Fruit fly (Drosophila melanogaster) whole organism, prepupa: Measurements from ENCODE around the gene TfIIS.

ENCODE experiments used
- Blimp-1 ChIP-seq: fragments of 200-800 bp; sonication (Bioruptor generic); optimal IDR thresholded peaks from 3 replicates; lab custom pipeline; 2017; ENCODE audit warnings: missing biosample characterization, missing genetic modification characterization, mild to moderate bottlenecking, moderate library complexity, missing genetic modification reagents
- CG10669 ChIP-seq: fragments of 200-800 bp; sonication (Bioruptor generic); optimal IDR thresholded peaks from 3 replicates; lab custom pipeline; 2018; ENCODE audit warnings: missing biosample characterization, mild to moderate bottlenecking, missing genetic modification characterization, moderate library complexity
- CG6163 ChIP-seq: fragments of 200-800 bp; sonication (Bioruptor generic); IDR thresholded peaks from 3 replicates; pipeline ENCODE4 v1.3.6; 2022; ENCODE audit warnings: missing biosample characterization, missing genetic modification characterization
- CG6854 ChIP-seq: fragments of 200-800 bp; sonication (Bioruptor generic); optimal IDR thresholded peaks from 2 replicates; lab custom pipeline; 2017; ENCODE audit warnings: missing biosample characterization, mild to moderate bottlenecking, missing genetic modification characterization
- Gug ChIP-seq: fragments of 200-800 bp; sonication (Bioruptor generic); IDR thresholded peaks from 2 replicates; pipeline ENCODE4 v1.3.6; 2022; ENCODE audit warnings: missing biosample characterization, missing genetic modification characterization
- Hr39 ChIP-seq: fragments of 200-800 bp; sonication (Bioruptor generic); optimal IDR thresholded peaks from 2 replicates; lab custom pipeline; 2016; ENCODE audit warnings: missing biosample characterization, missing genetic modification characterization
- Lpt ChIP-seq: fragments of 200-800 bp; sonication (Bioruptor generic); optimal IDR thresholded peaks from 3 replicates; lab custom pipeline; 2016; ENCODE audit warnings: missing biosample characterization, missing genetic modification characterization
- Met ChIP-seq: fragments of 200-800 bp; sonication (Bioruptor generic); optimal IDR thresholded peaks from 3 replicates; lab custom pipeline; 2016; ENCODE audit warnings: missing biosample characterization, missing genetic modification characterization
- OdsH ChIP-seq: fragments of 200-800 bp; sonication (Bioruptor generic); optimal IDR thresholded peaks from 3 replicates; lab custom pipeline; 2016; ENCODE audit warnings: missing biosample characterization, missing genetic modification characterization
- achi ChIP-seq: fragments of 200-800 bp; sonication (Bioruptor generic); optimal IDR thresholded peaks from 3 replicates; lab custom pipeline; 2016; ENCODE audit warnings: missing biosample characterization, missing genetic modification characterization

DNA sequence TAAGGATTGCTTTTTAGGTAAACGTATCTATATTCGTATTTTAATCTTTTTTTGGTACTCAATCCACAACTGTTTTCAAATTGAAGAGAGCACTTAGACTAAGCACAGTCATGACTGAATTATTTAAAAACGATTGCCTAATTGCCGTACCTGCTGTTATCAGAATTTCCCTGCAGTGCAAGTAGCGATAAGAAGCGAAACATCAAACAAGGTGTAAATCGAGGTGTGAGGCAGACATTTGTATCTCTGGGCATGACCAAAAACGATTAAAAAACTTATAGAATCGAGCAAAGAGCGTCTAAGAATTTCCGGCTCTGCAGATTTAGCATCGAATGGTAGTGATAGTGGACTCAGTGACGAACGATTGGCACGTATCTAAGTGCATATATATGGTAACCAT, 5.5 kb downstream of the TfIIS start:
- TF ChIP-seq Hr39 (GFP tag; lab: Kevin White, UChicago) (no peak), OdsH (GFP tag; lab: Kevin White, UChicago) (no peak), Gug (no peak), CG6163 (GFP tag; lab: Robert Waterston, UW) (no peak), CG10669 (GFP tag; lab: Kevin White, UChicago) (no peak), achi (GFP tag; lab: Kevin White, UChicago) (no peak), Met (no peak), Lpt (no peak), CG6854 (GFP tag; lab: Kevin White, UChicago) (no peak), Blimp-1 (no peak)
